Fruit fly (Drosophila melanogaster) whole organism, embryonic: ENCODE data around the gene da.
A peak's percentile ranks its signal among the peaks of the same experiment; 100 is the strongest.

ENCODE experiments used
- CG1603 ChIP-seq: fragments of 200-800 bp; sonication (Bioruptor generic); optimal IDR thresholded peaks from 2 replicates; lab custom pipeline; 2019; ENCODE audit warnings: missing biosample characterization, mild to moderate bottlenecking, missing genetic modification characterization, moderate library complexity
- CG8281 ChIP-seq: fragments of 200-800 bp; sonication (Bioruptor generic); optimal IDR thresholded peaks from 2 replicates; lab custom pipeline; 2018; ENCODE audit warnings: missing biosample characterization, mild to moderate bottlenecking, missing genetic modification characterization, moderate library complexity
- CG9215 ChIP-seq: fragments of 200-800 bp; sonication (Bioruptor generic); IDR thresholded peaks from 2 replicates; pipeline ENCODE4 v1.3.6; 2022; ENCODE audit warnings: missing biosample characterization, missing genetic modification characterization
- E2f2 ChIP-seq: fragments of 200-800 bp; sonication (Bioruptor generic); IDR thresholded peaks from 2 replicates; pipeline ENCODE4 v1.3.6; 2022; ENCODE audit warnings: missing biosample characterization, missing genetic modification characterization
- chif ChIP-seq, 2 experiments: fragments of 200-800 bp; sonication (Bioruptor generic); optimal IDR thresholded peaks; 3 replicates each; lab custom pipeline; 2016; ENCODE audit warnings: missing biosample characterization in 2 of 2, missing genetic modification characterization in 2 of 2
- slp2 ChIP-seq: fragments of 200-800 bp; sonication (Bioruptor generic); optimal IDR thresholded peaks from 2 replicates; lab custom pipeline; 2016; ENCODE audit warnings: missing biosample characterization, missing genetic modification characterization

dm6 chr2L:10341405-10341804, 46.5 kb upstream of the da start, which contains the start of gene CG31715:
- TF ChIP-seq slp2 (GFP tag; lab: Kevin White, UChicago): no peak
- TF ChIP-seq E2f2: peak; percentile 37; the same call in 1 of the 2 replicates
- no peak for TF ChIP-seq chif (GFP tag; optimal IDR thresholded peaks at IDR 0.05; lab: Kevin White, UChicago)
- TF ChIP-seq CG8281 (tag; lab: Kevin White, UChicago): no peak
- TF ChIP-seq CG9215 (GFP tag; lab: Robert Waterston, UW): no peak
- TF ChIP-seq CG1603 (tag; lab: Kevin White, UChicago): peak; percentile 35
